Fruit fly (Drosophila melanogaster): ENCODE measurements around the gene CG34134.
A peak's percentile ranks its signal among the peaks of the same experiment; 100 is the strongest.

DNA sequence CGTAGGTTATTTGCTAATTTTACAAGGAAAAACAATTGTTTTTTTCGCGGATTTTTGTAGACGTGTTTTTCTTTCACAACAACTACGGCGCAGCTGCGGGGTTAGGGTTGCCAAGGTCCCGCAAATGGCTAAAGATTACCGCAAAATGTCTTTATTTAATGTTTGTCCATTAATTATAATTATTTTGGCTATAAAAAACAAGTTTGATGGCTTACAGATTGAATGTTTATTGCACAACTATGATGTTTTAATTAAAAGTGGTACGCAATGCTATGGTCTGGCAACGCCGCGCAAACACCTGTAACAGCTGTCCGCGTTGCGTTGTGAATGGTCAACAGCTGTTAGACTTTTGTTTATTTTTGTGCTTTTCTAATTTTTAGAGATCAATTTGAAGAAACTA, 33.9 kb downstream of the CG34134 start:
- peak in 1 of 2 experiments; percentile 4 for TF ChIP-seq salr (GFP tag; optimal IDR thresholded peaks at IDR 0.05)
- TF ChIP-seq CG7368 (GFP tag; optimal IDR thresholded peaks at IDR 0.05): peak; percentile 55

Measured in whole organism, prepupa.